Fruit fly (Drosophila melanogaster) Kc167 (cell line): ENCODE results near the gene AOX1.

Experiments used
- h ChIP-seq: fragments of >200 bp; optimal IDR thresholded peaks from 3 replicates; lab custom pipeline; 2018; ENCODE audit warnings: missing external identifiers
- insv ChIP-seq: fragments of >200 bp; optimal IDR thresholded peaks from 3 replicates; lab custom pipeline; 2018; ENCODE audit warnings: missing external identifiers
- psq ChIP-seq: fragments of >200 bp; optimal IDR thresholded peaks from 2 replicates; lab custom pipeline; 2017; ENCODE audit warnings: missing external identifiers
- ttk ChIP-seq: sonication (Bioruptor generic); optimal IDR thresholded peaks from 2 replicates; lab custom pipeline; 2017; ENCODE audit warnings: missing external identifiers

- TF ChIP-seq h (lab: Kevin White, UChicago) (no peak), ttk (lab: Kevin White, UChicago) (no peak), psq (lab: Kevin White, UChicago) (no peak), insv (lab: Kevin White, UChicago) (no peak)
Observed at dm6 chr3R:15513208-15513607, 23.9 kb downstream of the AOX1 start.
